Fruit fly (Drosophila melanogaster) whole organism, prepupa: Measurements from ENCODE around the gene CG34437.
A peak's percentile ranks its signal among the peaks of the same experiment; 100 is the strongest.

Experiments used
- Blimp-1 ChIP-seq: fragments of 200-800 bp; sonication (Bioruptor generic); optimal IDR thresholded peaks from 3 replicates; lab custom pipeline; 2017; ENCODE audit warnings: missing biosample characterization, missing genetic modification characterization, mild to moderate bottlenecking, moderate library complexity, missing genetic modification reagents
- CG10631 ChIP-seq: fragments of 200-800 bp; sonication (Bioruptor generic); optimal IDR thresholded peaks from 2 replicates; lab custom pipeline; 2016; ENCODE audit warnings: missing biosample characterization, missing genetic modification characterization
- CG11294 ChIP-seq: fragments of 200-800 bp; sonication (Bioruptor generic); IDR thresholded peaks from 2 replicates; pipeline ENCODE4 v1.3.6; 2022; ENCODE audit warnings: missing biosample characterization, missing genetic modification characterization
- CG11762 ChIP-seq: fragments of 200-800 bp; sonication (Bioruptor generic); optimal IDR thresholded peaks from 3 replicates; lab custom pipeline; 2016; ENCODE audit warnings: missing biosample characterization, missing genetic modification characterization; ENCODE audit not compliant: insufficient read depth
- CG11902 ChIP-seq: fragments of 200-800 bp; sonication (Bioruptor generic); optimal IDR thresholded peaks from 3 replicates; lab custom pipeline; 2016; ENCODE audit warnings: missing biosample characterization, missing genetic modification characterization
- CG15336 ChIP-seq: fragments of 200-800 bp; sonication (Bioruptor generic); IDR thresholded peaks from 2 replicates; pipeline ENCODE4 v1.3.6; 2022; ENCODE audit warnings: missing biosample characterization, missing genetic modification characterization
- CG16779 ChIP-seq: fragments of 200-800 bp; sonication (Bioruptor generic); optimal IDR thresholded peaks from 3 replicates; lab custom pipeline; 2017; ENCODE audit warnings: missing biosample characterization, mild to moderate bottlenecking, missing genetic modification characterization
- CG6808 ChIP-seq: fragments of 200-800 bp; sonication (Bioruptor generic); optimal IDR thresholded peaks from 3 replicates; lab custom pipeline; 2017; ENCODE audit warnings: missing biosample characterization, missing genetic modification characterization, mild to moderate bottlenecking, moderate library complexity, missing genetic modification reagents
- CG8119 ChIP-seq: fragments of 200-800 bp; sonication (Bioruptor generic); IDR thresholded peaks from 3 replicates; pipeline ENCODE4 v1.3.6; 2022; ENCODE audit warnings: missing biosample characterization, missing genetic modification characterization
- CG8319 ChIP-seq: fragments of 200-800 bp; sonication (Bioruptor generic); optimal IDR thresholded peaks from 3 replicates; lab custom pipeline; 2016; ENCODE audit warnings: missing biosample characterization, missing genetic modification characterization
- CG8632 ChIP-seq: fragments of 200-800 bp; sonication (Bioruptor generic); optimal IDR thresholded peaks from 3 replicates; lab custom pipeline; 2016; ENCODE audit warnings: missing biosample characterization, missing genetic modification characterization
- Eip75B ChIP-seq: fragments of 200-800 bp; sonication (Bioruptor generic); optimal IDR thresholded peaks from 3 replicates; lab custom pipeline; 2016; ENCODE audit warnings: missing biosample characterization, missing genetic modification characterization
- Eip78C ChIP-seq: fragments of 200-800 bp; sonication (Bioruptor generic); peaks from one replicate; lab custom pipeline; 2016; ENCODE audit warnings: missing biosample characterization, missing genetic modification characterization
- Ets21C ChIP-seq: fragments of 200-800 bp; sonication (Bioruptor generic); optimal IDR thresholded peaks from 3 replicates; lab custom pipeline; 2016; ENCODE audit warnings: missing biosample characterization, missing genetic modification characterization
- Ets96B ChIP-seq: fragments of 200-800 bp; optimal IDR thresholded peaks from 2 replicates; lab custom pipeline; 2019; ENCODE audit warnings: missing biosample characterization, mild to moderate bottlenecking, missing genetic modification characterization, moderate library complexity
- Gug ChIP-seq: fragments of 200-800 bp; sonication (Bioruptor generic); IDR thresholded peaks from 2 replicates; pipeline ENCODE4 v1.3.6; 2022; ENCODE audit warnings: missing biosample characterization, missing genetic modification characterization
- Hr38 ChIP-seq: sonication (Bioruptor generic); optimal IDR thresholded peaks from 2 replicates; lab custom pipeline; 2016; ENCODE audit warnings: missing biosample characterization, missing genetic modification characterization
- Hr39 ChIP-seq: fragments of 200-800 bp; sonication (Bioruptor generic); optimal IDR thresholded peaks from 2 replicates; lab custom pipeline; 2016; ENCODE audit warnings: missing biosample characterization, missing genetic modification characterization
- Met ChIP-seq: fragments of 200-800 bp; sonication (Bioruptor generic); optimal IDR thresholded peaks from 3 replicates; lab custom pipeline; 2016; ENCODE audit warnings: missing biosample characterization, missing genetic modification characterization
- Smox ChIP-seq: fragments of 200-800 bp; sonication (Bioruptor generic); optimal IDR thresholded peaks from 3 replicates; lab custom pipeline; 2016; ENCODE audit warnings: missing biosample characterization, missing genetic modification characterization
- Sox14 ChIP-seq: fragments of 200-800 bp; sonication (Bioruptor generic); optimal IDR thresholded peaks from 3 replicates; lab custom pipeline; 2016; ENCODE audit warnings: missing biosample characterization, missing genetic modification characterization
- Sox15 ChIP-seq: fragments of 200-800 bp; sonication (Bioruptor generic); optimal IDR thresholded peaks from 3 replicates; lab custom pipeline; 2016; ENCODE audit warnings: missing biosample characterization, missing genetic modification characterization
- acj6 ChIP-seq: fragments of 200-800 bp; sonication (Bioruptor generic); optimal IDR thresholded peaks from 3 replicates; lab custom pipeline; 2016; ENCODE audit warnings: missing biosample characterization, missing genetic modification characterization
- cyc ChIP-seq: fragments of 200-800 bp; sonication (Bioruptor generic); optimal IDR thresholded peaks from 3 replicates; lab custom pipeline; 2016; ENCODE audit warnings: missing biosample characterization, missing genetic modification characterization
- dsx ChIP-seq: fragments of 200-800 bp; optimal IDR thresholded peaks from 3 replicates; lab custom pipeline; 2019; ENCODE audit warnings: missing biosample characterization, mild to moderate bottlenecking, missing genetic modification characterization, moderate library complexity; ENCODE audit not compliant: poor library complexity, severe bottlenecking
- esn ChIP-seq: fragments of 200-800 bp; sonication (Bioruptor generic); optimal IDR thresholded peaks from 2 replicates; lab custom pipeline; 2016; ENCODE audit warnings: missing biosample characterization, mild to moderate bottlenecking, missing genetic modification characterization, moderate library complexity
- fd59A ChIP-seq: fragments of 200-800 bp; sonication (Bioruptor generic); optimal IDR thresholded peaks from 2 replicates; lab custom pipeline; 2017; ENCODE audit warnings: missing biosample characterization, mild to moderate bottlenecking, missing genetic modification characterization, missing genetic modification reagents
- fd85E ChIP-seq: fragments of 200-800 bp; sonication (Bioruptor generic); optimal IDR thresholded peaks from 3 replicates; lab custom pipeline; 2016; ENCODE audit warnings: missing biosample characterization, missing genetic modification characterization
- fkh ChIP-seq: fragments of 200-800 bp; sonication (Bioruptor generic); optimal IDR thresholded peaks from 3 replicates; lab custom pipeline; 2017; ENCODE audit warnings: missing biosample characterization, mild to moderate bottlenecking, missing genetic modification characterization, moderate library complexity
- lz ChIP-seq: fragments of 200-800 bp; sonication (Bioruptor generic); optimal IDR thresholded peaks from 3 replicates; lab custom pipeline; 2016; ENCODE audit warnings: missing biosample characterization, missing genetic modification characterization
- ss ChIP-seq, 2 experiments: fragments of 200-800 bp; sonication (Bioruptor generic); optimal IDR thresholded peaks; 2 replicates in 1 of 2; 3 replicates in 1 of 2; lab custom pipeline; 2017 to 2018; ENCODE audit warnings: mild to moderate bottlenecking in 2 of 2, missing biosample characterization in 2 of 2, missing genetic modification characterization in 2 of 2, moderate library complexity in 1 of 2
- svp ChIP-seq: fragments of 200-800 bp; sonication (Bioruptor generic); peaks from one replicate; lab custom pipeline; 2016; ENCODE audit warnings: missing biosample characterization, missing genetic modification characterization
- topi ChIP-seq: fragments of 200-800 bp; sonication (Bioruptor generic); optimal IDR thresholded peaks from 3 replicates; lab custom pipeline; 2016; ENCODE audit warnings: missing biosample characterization, missing genetic modification characterization
- vri ChIP-seq: fragments of 200-800 bp; sonication (Bioruptor generic); optimal IDR thresholded peaks from 3 replicates; lab custom pipeline; 2016; ENCODE audit warnings: missing biosample characterization, mild to moderate bottlenecking, missing genetic modification characterization

The CG34437 gene

dm6 chr3R:28236158-28236557, 47.4 kb upstream of the CG34437 start (continued):
- TF ChIP-seq dsx (GFP tag; lab: Kevin White, UChicago) = no peak
- peak; percentile 17 for TF ChIP-seq topi
- TF ChIP-seq cyc (GFP tag; lab: Kevin White, UChicago) = no peak
- TF ChIP-seq CG15336 (GFP tag; lab: Robert Waterston, UW) = no peak
- TF ChIP-seq Smox (GFP tag; lab: Kevin White, UChicago) = peak; percentile 24
- TF ChIP-seq CG11902 = no peak
- no peak for TF ChIP-seq vri (GFP tag; lab: Kevin White, UChicago)
- TF ChIP-seq acj6 (GFP tag; lab: Kevin White, UChicago) = peak; percentile 9
- TF ChIP-seq Gug (GFP tag; lab: Robert Waterston, UW) = no peak
- no peak for TF ChIP-seq Sox15 (GFP tag; lab: Kevin White, UChicago)
- 0 out of 3 replicates have a peak, but pooled peaks have one; percentile 15 for TF ChIP-seq CG8119

DNA sequence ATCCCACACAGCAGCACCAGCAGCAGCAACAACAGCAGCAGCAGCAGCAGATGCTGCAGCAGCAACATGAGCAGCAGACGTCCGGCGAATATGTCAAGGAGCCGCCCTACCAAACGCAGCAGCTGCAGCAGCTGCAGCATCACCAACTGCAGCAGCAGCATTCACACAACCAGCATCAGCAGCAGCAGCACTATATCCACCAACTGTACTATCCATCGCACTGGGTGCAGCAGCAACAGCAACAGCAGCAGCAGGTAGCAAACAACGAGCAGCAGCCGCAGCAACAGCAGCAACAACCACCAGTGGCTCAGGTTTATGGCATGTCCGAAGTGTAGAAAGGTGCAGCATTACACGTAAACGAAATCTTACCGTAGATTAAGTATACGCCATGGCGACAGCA, 45.7 kb upstream of the CG34437 start:
- TF ChIP-seq ss (GFP tag; optimal IDR thresholded peaks at IDR 0.05; lab: Kevin White, UChicago) = no peak
- TF ChIP-seq Hr39 (GFP tag; lab: Kevin White, UChicago) = no peak
- no peak for TF ChIP-seq lz
- TF ChIP-seq Eip78C (GFP tag; lab: Kevin White, UChicago) = no peak
- no peak for TF ChIP-seq Ets96B (tag; lab: Kevin White, UChicago)
- TF ChIP-seq Sox15 (GFP tag; lab: Kevin White, UChicago) = no peak
- TF ChIP-seq Blimp-1 (GFP tag; lab: Kevin White, UChicago) = no peak
- TF ChIP-seq esn (GFP tag; lab: Kevin White, UChicago) = no peak
- TF ChIP-seq Ets21C (GFP tag; lab: Kevin White, UChicago) = no peak
- TF ChIP-seq CG11762 (GFP tag; lab: Kevin White, UChicago) = no peak
- no peak for TF ChIP-seq CG15336 (GFP tag; lab: Robert Waterston, UW)
- TF ChIP-seq fd59A (GFP tag; lab: Kevin White, UChicago) = no peak
- no peak for TF ChIP-seq fkh (GFP tag; lab: Kevin White, UChicago)
- no peak for TF ChIP-seq Eip75B (GFP tag; lab: Kevin White, UChicago)
- no peak for TF ChIP-seq acj6 (GFP tag; lab: Kevin White, UChicago)
- TF ChIP-seq CG11294 (GFP tag; lab: Robert Waterston, UW) = no peak
- no peak for TF ChIP-seq CG8319 (GFP tag; lab: Kevin White, UChicago)
- TF ChIP-seq CG8632 = no peak
- no peak for TF ChIP-seq CG16779 (tag; lab: Kevin White, UChicago)
- no peak for TF ChIP-seq Smox (GFP tag; lab: Kevin White, UChicago)

dm6 chr3R:28263522-28263921, 20.0 kb upstream of the CG34437 start, which contains the start of gene CG43125:
CG43125 (minus strand) TSS chr3R:28263622.
- TF ChIP-seq CG8632 (no peak), lz (no peak), fd85E (GFP tag; lab: Kevin White, UChicago) (no peak)

DNA sequence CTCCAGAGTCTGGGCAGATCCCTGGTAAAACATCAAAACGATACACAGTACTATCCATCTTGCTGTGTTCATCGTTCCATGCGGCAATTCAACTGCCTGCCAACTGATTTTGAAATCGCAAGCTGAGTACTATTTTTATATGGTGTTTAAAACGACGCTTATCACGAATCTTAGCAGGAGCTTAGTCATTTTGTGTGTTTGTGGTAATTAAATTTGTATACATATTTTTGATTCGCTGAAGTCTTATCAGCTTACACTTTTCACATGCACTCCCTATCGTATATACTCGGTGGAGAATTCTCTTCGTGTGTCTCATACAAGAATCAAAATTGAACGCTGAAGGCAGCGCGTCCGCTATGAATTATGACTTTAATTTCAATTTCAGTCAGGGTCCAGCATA, 18.8 kb upstream of the CG34437 start, which contains the start of gene CG43124:
CG43124 (minus strand) TSS at position 101 of the 400 bp plus-strand sequence.
- TF ChIP-seq CG15336 (GFP tag; lab: Robert Waterston, UW) = no peak
- no peak for TF ChIP-seq CG8632
- TF ChIP-seq CG10631 (GFP tag; lab: Kevin White, UChicago) = no peak
- TF ChIP-seq svp = peak; percentile 59

DNA sequence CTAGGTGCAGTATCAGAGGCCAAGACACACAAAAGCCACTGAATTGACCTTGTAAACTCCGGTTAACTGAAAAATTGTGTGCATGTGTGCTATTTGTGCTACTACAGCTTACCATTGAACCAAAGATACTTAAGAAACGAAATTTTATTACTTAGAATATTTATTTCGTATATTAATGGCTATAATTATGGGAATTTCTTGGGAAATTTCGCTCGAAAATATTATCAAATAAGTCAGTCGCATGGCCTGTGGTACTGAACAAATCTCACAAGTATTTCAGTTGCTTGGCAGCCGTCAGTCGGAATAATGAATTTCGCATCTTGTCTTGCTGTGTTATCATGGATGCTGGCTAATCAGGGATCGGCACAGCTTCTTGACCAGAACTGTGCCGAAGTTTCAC, 1.2 kb upstream of the CG34437 start, which contains the start of gene CG34436:
CG34436 (plus strand) TSS at position 301 of the 400 bp plus-strand sequence.
- peak; percentile 75 for TF ChIP-seq svp
- TF ChIP-seq CG11762 (GFP tag; lab: Kevin White, UChicago) = no peak
- no peak for TF ChIP-seq fd85E (GFP tag; lab: Kevin White, UChicago)
- TF ChIP-seq Hr38 (GFP tag; lab: Kevin White, UChicago) = no peak
- TF ChIP-seq Sox14 (GFP tag; lab: Kevin White, UChicago) = no peak
- TF ChIP-seq Met (GFP tag; lab: Kevin White, UChicago) = no peak
- TF ChIP-seq CG6808 (GFP tag; lab: Kevin White, UChicago) = no peak
